Worm (Caenorhabditis elegans) whole organism, L4 larva: Measurements from ENCODE around the gene Y39A1A.31.

Experiments
- D1046.2 ChIP-seq: fragments of 200-800 bp; sonication (Bioruptor generic); IDR thresholded peaks from 2 replicates; pipeline ENCODE4 v1.3.6; 2022; ENCODE audit warnings: missing genetic modification characterization, missing compliant biosample characterization
- F49E8.2 ChIP-seq: sonication (generic microtip); optimal IDR thresholded peaks from 2 replicates; lab custom pipeline; 2016; ENCODE audit warnings: missing compliant biosample characterization, mild to moderate bottlenecking, missing genetic modification characterization, borderline replicate concordance
- R02D3.7 ChIP-seq: fragments of 150-350 bp; sonication (generic microtip); optimal IDR thresholded peaks from 3 replicates; lab custom pipeline; 2014; ENCODE audit warnings: missing biosample characterization, missing genetic modification characterization
- Y5F2A.4 ChIP-seq: fragments of 200-800 bp; sonication (Bioruptor generic); optimal IDR thresholded peaks from 2 replicates; lab custom pipeline; 2018; ENCODE audit warnings: mild to moderate bottlenecking, missing genetic modification characterization, missing compliant biosample characterization
- Y75B8A.6 ChIP-seq: fragments of 200-800 bp; sonication (Bioruptor generic); IDR thresholded peaks from 2 replicates; pipeline ENCODE4 v1.3.6; 2022; ENCODE audit warnings: missing genetic modification reagents, missing genetic modification characterization, missing compliant biosample characterization
- aha-1 ChIP-seq: fragments of 150-350 bp; peaks from one replicate; lab custom pipeline; 2014; ENCODE audit warnings: missing biosample characterization, missing genetic modification characterization
- aly-2 ChIP-seq: sonication (generic microtip); optimal IDR thresholded peaks from 2 replicates; lab custom pipeline; 2018; ENCODE audit warnings: missing biosample characterization, missing genetic modification characterization
- ceh-82 ChIP-seq: sonication (generic microtip); optimal IDR thresholded peaks from 2 replicates; lab custom pipeline; 2017; ENCODE audit warnings: missing biosample characterization, missing genetic modification characterization
- ces-1 ChIP-seq: fragments of 150-350 bp; sonication (generic microtip); optimal IDR thresholded peaks from 4 replicates; lab custom pipeline; 2014; ENCODE audit warnings: missing biosample characterization, missing genetic modification reagents, missing genetic modification characterization
- ctbp-1 ChIP-seq: fragments of 200-800 bp; sonication (Bioruptor generic); IDR thresholded peaks from 2 replicates; pipeline ENCODE4 v1.3.6; 2022; ENCODE audit warnings: missing genetic modification reagents, missing genetic modification characterization, missing compliant biosample characterization
- daf-16 ChIP-seq, 3 experiments: sonication (generic microtip); optimal IDR thresholded peaks; 2 replicates each; lab custom pipeline; 2016 to 2017; ENCODE audit warnings: missing genetic modification characterization in 3 of 3, missing genetic modification reagents in 3 of 3, mild to moderate bottlenecking in 2 of 3, missing compliant biosample characterization in 2 of 3, missing biosample characterization in 1 of 3, moderate library complexity in 1 of 3
- dmd-6 ChIP-seq: fragments of 200-800 bp; sonication (Bioruptor generic); IDR thresholded peaks from 2 replicates; pipeline ENCODE4 v1.3.6; 2022; ENCODE audit warnings: missing genetic modification reagents, missing genetic modification characterization, missing compliant biosample characterization
- dpl-1 ChIP-seq: fragments of 150-350 bp; optimal IDR thresholded peaks from 2 replicates; lab custom pipeline; 2014; ENCODE audit warnings: missing biosample characterization, missing genetic modification reagents, missing genetic modification characterization
- dve-1 ChIP-seq: sonication (generic microtip); optimal IDR thresholded peaks from 2 replicates; lab custom pipeline; 2017; ENCODE audit warnings: antibody characterized with exemption, mild to moderate bottlenecking, missing genetic modification characterization, missing compliant biosample characterization; ENCODE audit not compliant: insufficient read depth
- egl-43 ChIP-seq: fragments of 200-800 bp; sonication (Bioruptor generic); IDR thresholded peaks from 2 replicates; pipeline ENCODE4 v1.3.6; 2022; ENCODE audit warnings: missing genetic modification reagents, missing genetic modification characterization, missing compliant biosample characterization
- fos-1 ChIP-seq: fragments of 150-350 bp; optimal IDR thresholded peaks from 2 replicates; lab custom pipeline; 2014; ENCODE audit warnings: missing biosample characterization, missing genetic modification characterization
- hlh-11 ChIP-seq: fragments of 200-800 bp; sonication (Bioruptor generic); optimal IDR thresholded peaks from 2 replicates; lab custom pipeline; 2018; ENCODE audit warnings: mild to moderate bottlenecking, missing genetic modification characterization, missing compliant biosample characterization
- hlh-30 ChIP-seq: sonication (generic microtip); optimal IDR thresholded peaks from 2 replicates; lab custom pipeline; 2017; ENCODE audit warnings: antibody characterized with exemption, mild to moderate bottlenecking, missing genetic modification characterization, missing compliant biosample characterization; ENCODE audit not compliant: insufficient read depth
- hmg-1.1 ChIP-seq: fragments of 200-800 bp; sonication (Bioruptor generic); IDR thresholded peaks from 2 replicates; pipeline ENCODE4 v1.3.6; 2022; ENCODE audit warnings: missing genetic modification reagents, missing genetic modification characterization, missing compliant biosample characterization
- mxl-2 ChIP-seq: fragments of 200-800 bp; sonication (Bioruptor generic); conservative IDR thresholded peaks from 2 replicates; pipeline ENCODE4 v1.3.6; 2022; ENCODE audit warnings: missing genetic modification reagents, missing genetic modification characterization, missing compliant biosample characterization
- mxl-3 ChIP-seq: fragments of 200-800 bp; sonication (Bioruptor generic); optimal IDR thresholded peaks from 2 replicates; lab custom pipeline; 2018; ENCODE audit warnings: mild to moderate bottlenecking, missing genetic modification characterization, missing compliant biosample characterization
- nhr-10 ChIP-seq: fragments of 150-350 bp; optimal IDR thresholded peaks from 2 replicates; lab custom pipeline; 2014; ENCODE audit warnings: missing biosample characterization, missing genetic modification characterization
- nhr-237 ChIP-seq: sonication (generic microtip); optimal IDR thresholded peaks from 2 replicates; lab custom pipeline; 2017; ENCODE audit warnings: missing biosample characterization, missing genetic modification characterization
- nhr-28 ChIP-seq: fragments of 150-350 bp; optimal IDR thresholded peaks from 2 replicates; lab custom pipeline; 2014; ENCODE audit warnings: missing biosample characterization, missing genetic modification characterization
- nhr-6 ChIP-seq: fragments of 150-350 bp; optimal IDR thresholded peaks from 2 replicates; lab custom pipeline; 2014; ENCODE audit warnings: missing biosample characterization, missing genetic modification characterization
- pha-4 ChIP-seq, 2 experiments: fragments of 150-350 bp in 1 of 2; fragments of 200-800 bp in 1 of 2; sonication (Bioruptor generic) in 1 of 2; IDR thresholded peaks in 1 of 2; optimal IDR thresholded peaks in 1 of 2; 2 replicates each; pipeline versions ENCODE4 v1.3.6 to Lab custom; 2014 to 2022; ENCODE audit warnings: missing genetic modification characterization in 2 of 2, missing genetic modification reagents in 2 of 2, missing biosample characterization in 1 of 2, missing compliant biosample characterization in 1 of 2
- php-3 ChIP-seq: fragments of 200-800 bp; sonication (Bioruptor generic); IDR thresholded peaks from 2 replicates; pipeline ENCODE4 v1.3.6; 2022; ENCODE audit warnings: missing genetic modification reagents, missing genetic modification characterization, missing compliant biosample characterization
- pqm-1 ChIP-seq: sonication (generic microtip); optimal IDR thresholded peaks from 2 replicates; lab custom pipeline; 2017; ENCODE audit warnings: missing biosample characterization, missing genetic modification characterization
- snpc-1.2 ChIP-seq: fragments of 200-800 bp; sonication (Bioruptor generic); IDR thresholded peaks from 2 replicates; pipeline ENCODE4 v1.3.6; 2022; ENCODE audit warnings: missing genetic modification reagents, missing genetic modification characterization, missing compliant biosample characterization
- spr-1 ChIP-seq: sonication (generic microtip); optimal IDR thresholded peaks from 2 replicates; lab custom pipeline; 2016; ENCODE audit warnings: mild to moderate bottlenecking, missing genetic modification characterization, missing compliant biosample characterization
- unc-39 ChIP-seq: sonication (generic microtip); optimal IDR thresholded peaks from 2 replicates; lab custom pipeline; 2017; ENCODE audit warnings: missing biosample characterization, missing genetic modification characterization
- unc-62 ChIP-seq, 3 experiments: fragments of 150-350 bp in 1 of 3; sonication (generic microtip); optimal IDR thresholded peaks in 2 of 3; peaks in 1 of 3; 1 replicate in 1 of 3; 2 replicates in 2 of 3; lab custom pipeline; 2014 to 2017; ENCODE audit warnings: missing biosample characterization in 3 of 3, missing genetic modification characterization in 3 of 3, missing genetic modification reagents in 3 of 3, missing genotype in 1 of 3
- vab-7 ChIP-seq: fragments of 200-800 bp; sonication (Bioruptor generic); IDR thresholded peaks from 2 replicates; pipeline ENCODE4 v1.3.6; 2022; ENCODE audit warnings: missing genetic modification reagents, missing genetic modification characterization, missing compliant biosample characterization

Gene Y39A1A.31

ce11 chrIII:10658394-10658793, 30.6 kb downstream of the Y39A1A.31 start:
- TF ChIP-seq unc-39 (tag; lab: Kevin White, UChicago) (no peak), aha-1 (tag; lab: Kevin White, UChicago) (peak; percentile 64), aly-2 (tag; lab: Kevin White, UChicago) (no peak), mxl-3 (GFP tag; lab: Kevin White, UChicago) (no peak), hlh-30 (tag; lab: Kevin White, UChicago) (no peak), Y75B8A.6 (no peak)

- TF ChIP-seq aha-1 (tag; lab: Kevin White, UChicago) (peak; percentile 75), ceh-82 (tag; lab: Kevin White, UChicago) (no peak), Y5F2A.4 (GFP tag; lab: Kevin White, UChicago) (no peak), hmg-1.1 (GFP tag; lab: Robert Waterston, UW) (0 out of 2 replicates have a peak, but pooled peaks have one; percentile 18), F49E8.2 (tag; lab: Kevin White, UChicago) (no peak), mxl-2 (no peak), pha-4 (GFP tag; IDR thresholded peaks at IDR 0.05; lab: Robert Waterston, UW) (no peak), pha-4 (tag; optimal IDR thresholded peaks at IDR 0.05; lab: Kevin White, UChicago) (no peak), unc-62 (GFP tag; optimal IDR thresholded peaks at IDR 0.05 in 1 of 2; lab: Kevin White, UChicago) (peak in 1 of 2 experiments; percentile 7), unc-62 (tag; optimal IDR thresholded peaks at IDR 0.05; lab: Kevin White, UChicago) (no peak), ctbp-1 (no peak)
These were observed 31.3 kb downstream of the Y39A1A.31 start for ce11 chrIII:10657661-10658060.

- no peak for TF ChIP-seq ctbp-1
- peak; percentile 46; the same call in 1 of the 2 replicates for TF ChIP-seq dmd-6 (GFP tag; lab: Robert Waterston, UW)
- TF ChIP-seq nhr-237 = no peak
- TF ChIP-seq hlh-11 = no peak
- peak; percentile 57 for TF ChIP-seq pqm-1 (tag; lab: Kevin White, UChicago)
- TF ChIP-seq dpl-1 (GFP tag; lab: Kevin White, UChicago) = peak; percentile 5
- TF ChIP-seq nhr-28 (tag; lab: Kevin White, UChicago) = peak; percentile 26
- TF ChIP-seq dve-1 (tag; lab: Kevin White, UChicago) = peak; percentile 39
- TF ChIP-seq nhr-10 (tag; lab: Kevin White, UChicago) = no peak
- TF ChIP-seq daf-16 (GFP tag; optimal IDR thresholded peaks at IDR 0.05; lab: Kevin White, UChicago) = no peak
- TF ChIP-seq daf-16 (tag; optimal IDR thresholded peaks at IDR 0.05; lab: Kevin White, UChicago) = peak; percentile 37
These were observed 32.9 kb downstream of the Y39A1A.31 start for ce11 chrIII:10656069-10656468.

- TF ChIP-seq nhr-6 = no peak
- TF ChIP-seq R02D3.7 (tag; lab: Kevin White, UChicago) = no peak
- no peak for TF ChIP-seq vab-7
- no peak for TF ChIP-seq snpc-1.2
These were observed 34.2 kb downstream of the Y39A1A.31 start, which contains the start of gene cnt-2 for ce11 chrIII:10654718-10655117. Gene cnt-2, plus strand, starts transcription at chrIII:10655018.

ce11 chrIII:10653479-10653878, 35.5 kb downstream of the Y39A1A.31 start:
- TF ChIP-seq aha-1 (tag; lab: Kevin White, UChicago) = peak; percentile 84
- no peak for TF ChIP-seq egl-43
- no peak for TF ChIP-seq ces-1 (GFP tag; lab: Kevin White, UChicago)
- TF ChIP-seq Y75B8A.6 = no peak
- TF ChIP-seq php-3 (GFP tag; lab: Robert Waterston, UW) = no peak
- no peak for TF ChIP-seq Y5F2A.4 (GFP tag; lab: Kevin White, UChicago)
- no peak for TF ChIP-seq fos-1
- TF ChIP-seq D1046.2 (GFP tag; lab: Robert Waterston, UW) = no peak
- TF ChIP-seq spr-1 (tag; lab: Kevin White, UChicago) = no peak
- TF ChIP-seq, all 104 proteins: peak for 1
